Fruit fly (Drosophila melanogaster) whole organism, pupa: ENCODE results near the gene Acox3.

Experiments
- CG10348 ChIP-seq: fragments of 200-800 bp; sonication (Bioruptor generic); IDR thresholded peaks from 2 replicates; pipeline ENCODE4 v1.3.6; 2022; ENCODE audit warnings: missing biosample characterization, missing genetic modification characterization
- CG12605 ChIP-seq: fragments of 200-800 bp; sonication (Bioruptor generic); IDR thresholded peaks from 2 replicates; pipeline ENCODE4 v1.3.6; 2022; ENCODE audit warnings: missing biosample characterization, missing genetic modification characterization
- CG13204 ChIP-seq: fragments of 200-800 bp; sonication (Bioruptor generic); optimal IDR thresholded peaks from 2 replicates; lab custom pipeline; 2018; ENCODE audit warnings: missing biosample characterization, mild to moderate bottlenecking, missing genetic modification characterization, moderate library complexity
- CG14655 ChIP-seq: fragments of 200-800 bp; sonication (Bioruptor generic); optimal IDR thresholded peaks from 3 replicates; lab custom pipeline; 2017; ENCODE audit warnings: mild to moderate bottlenecking, missing biosample characterization, missing genetic modification reagents, missing genetic modification characterization
- CG15710 ChIP-seq: fragments of 200-800 bp; sonication (Bioruptor generic); optimal IDR thresholded peaks from 2 replicates; lab custom pipeline; 2018; ENCODE audit warnings: missing biosample characterization, mild to moderate bottlenecking, missing genetic modification characterization, moderate library complexity
- CG17806 ChIP-seq: fragments of 200-800 bp; sonication (Bioruptor generic); optimal IDR thresholded peaks from 2 replicates; lab custom pipeline; 2018; ENCODE audit warnings: missing biosample characterization, mild to moderate bottlenecking, missing genetic modification characterization, moderate library complexity
- CG32121 ChIP-seq: fragments of 200-800 bp; sonication (Bioruptor generic); IDR thresholded peaks from 2 replicates; pipeline ENCODE4 v1.3.6; 2022; ENCODE audit warnings: missing biosample characterization, missing genetic modification characterization
- CG34367 ChIP-seq: fragments of 200-800 bp; sonication (Bioruptor generic); optimal IDR thresholded peaks from 2 replicates; lab custom pipeline; 2018; ENCODE audit warnings: missing biosample characterization, mild to moderate bottlenecking, missing genetic modification characterization
- CG4496 ChIP-seq: fragments of 200-800 bp; sonication (Bioruptor generic); IDR thresholded peaks from 3 replicates; pipeline ENCODE4 v1.3.6; 2022; ENCODE audit warnings: missing biosample characterization, missing genetic modification characterization
- CG8159 ChIP-seq: fragments of 200-800 bp; sonication (Bioruptor generic); optimal IDR thresholded peaks from 3 replicates; lab custom pipeline; 2018; ENCODE audit warnings: missing biosample characterization, mild to moderate bottlenecking, missing genetic modification characterization, moderate library complexity
- CG8301 ChIP-seq: fragments of 200-800 bp; sonication (Bioruptor generic); optimal IDR thresholded peaks from 2 replicates; lab custom pipeline; 2018; ENCODE audit warnings: missing biosample characterization, mild to moderate bottlenecking, missing genetic modification characterization
- CG9948 ChIP-seq: fragments of 200-800 bp; sonication (Bioruptor generic); optimal IDR thresholded peaks from 2 replicates; lab custom pipeline; 2018; ENCODE audit warnings: missing biosample characterization, mild to moderate bottlenecking, missing genetic modification characterization, moderate library complexity
- D1 ChIP-seq: fragments of 200-800 bp; sonication (Bioruptor generic); optimal IDR thresholded peaks from 2 replicates; lab custom pipeline; 2018; ENCODE audit warnings: missing biosample characterization, mild to moderate bottlenecking, missing genetic modification characterization, moderate library complexity
- EcR ChIP-seq: fragments of 200-800 bp; sonication (Bioruptor generic); optimal IDR thresholded peaks from 3 replicates; lab custom pipeline; 2019; ENCODE audit warnings: missing biosample characterization, missing genetic modification characterization, mild to moderate bottlenecking, moderate library complexity, missing genetic modification reagents
- Ets98B ChIP-seq: fragments of 200-800 bp; sonication (Bioruptor generic); IDR thresholded peaks from 2 replicates; pipeline ENCODE4 v1.3.6; 2022; ENCODE audit warnings: missing biosample characterization, missing genetic modification characterization
- Pif1A ChIP-seq: fragments of 200-800 bp; sonication (Bioruptor generic); optimal IDR thresholded peaks from 3 replicates; lab custom pipeline; 2016; ENCODE audit warnings: missing biosample characterization, missing genetic modification characterization
- Pif1B ChIP-seq: fragments of 200-800 bp; sonication (Bioruptor generic); optimal IDR thresholded peaks from 3 replicates; lab custom pipeline; 2016; ENCODE audit warnings: missing biosample characterization, missing genetic modification characterization
- Snoo ChIP-seq: fragments of 200-800 bp; sonication (Bioruptor generic); optimal IDR thresholded peaks from 3 replicates; lab custom pipeline; 2017; ENCODE audit warnings: missing biosample characterization, mild to moderate bottlenecking, missing genetic modification characterization, inconsistent platforms
- fd96Ca ChIP-seq: fragments of 200-800 bp; sonication (Bioruptor generic); IDR thresholded peaks from 3 replicates; pipeline ENCODE4 v1.3.6; 2022; ENCODE audit warnings: missing biosample characterization, missing genetic modification characterization
- gl ChIP-seq: fragments of 200-800 bp; sonication (Bioruptor generic); optimal IDR thresholded peaks from 2 replicates; lab custom pipeline; 2018; ENCODE audit warnings: missing biosample characterization, mild to moderate bottlenecking, missing genetic modification characterization
- rn ChIP-seq: fragments of 200-800 bp; sonication (Bioruptor generic); IDR thresholded peaks from 2 replicates; pipeline ENCODE4 v1.3.6; 2022; ENCODE audit warnings: missing biosample characterization, missing genetic modification characterization

Acox3 gene

DNA sequence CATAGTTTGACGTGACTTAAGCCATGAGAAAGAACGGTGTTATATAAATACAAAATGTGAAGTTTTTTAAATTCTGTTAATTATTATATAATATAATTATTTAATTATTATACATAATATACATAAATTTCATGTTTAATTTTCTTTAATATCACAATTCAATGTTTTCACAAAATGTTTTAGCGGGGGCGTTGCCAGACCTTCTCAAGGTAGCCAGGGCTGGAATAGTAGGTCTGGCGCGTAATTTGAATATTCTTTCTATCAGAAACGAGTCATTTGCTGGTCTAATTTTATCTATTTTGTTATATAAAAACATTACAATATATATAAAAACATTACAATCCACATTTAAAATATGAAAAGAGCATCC, at the start of gene Acox3:
Gene Acox3 (minus strand): TSS at position 70 of the 370 bp plus-strand sequence.
- TF ChIP-seq gl (tag; lab: Kevin White, UChicago) (no peak), fd96Ca (GFP tag; lab: Robert Waterston, UW) (no peak), CG17806 (no peak), CG10348 (no peak), D1 (tag; lab: Kevin White, UChicago) (peak; percentile 38), Pif1A (GFP tag; lab: Kevin White, UChicago) (no peak)

DNA sequence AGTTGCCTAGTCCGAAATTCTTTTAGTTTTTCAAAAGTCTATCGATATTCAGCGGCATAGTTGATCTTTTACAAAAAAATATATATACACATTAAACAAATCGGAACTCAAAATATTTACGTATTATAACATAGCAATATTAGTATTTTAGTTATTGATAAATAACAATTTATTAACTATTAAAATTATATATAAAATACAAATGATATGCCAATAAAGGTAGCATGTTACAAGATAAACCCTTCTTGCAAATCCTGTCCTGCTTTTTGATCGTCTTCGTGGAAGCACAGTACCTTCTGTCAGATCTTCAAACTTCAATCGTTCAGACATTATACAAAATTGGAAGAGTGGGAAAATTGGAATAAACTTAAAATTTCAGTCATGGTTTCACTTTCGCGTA, 48.5 kb upstream of the Acox3 start, which contains the start of gene CG9550:
Gene CG9550 (plus strand): TSS at position 301 of the 400 bp plus-strand sequence.
- TF ChIP-seq Pif1A (GFP tag; lab: Kevin White, UChicago): no peak
- no peak for TF ChIP-seq Pif1B (GFP tag; lab: Kevin White, UChicago)
- no peak for TF ChIP-seq CG8301
- TF ChIP-seq gl (tag; lab: Kevin White, UChicago): no peak
- no peak for TF ChIP-seq CG17806
- TF ChIP-seq CG10348: no peak
- no peak for TF ChIP-seq fd96Ca (GFP tag; lab: Robert Waterston, UW)

DNA sequence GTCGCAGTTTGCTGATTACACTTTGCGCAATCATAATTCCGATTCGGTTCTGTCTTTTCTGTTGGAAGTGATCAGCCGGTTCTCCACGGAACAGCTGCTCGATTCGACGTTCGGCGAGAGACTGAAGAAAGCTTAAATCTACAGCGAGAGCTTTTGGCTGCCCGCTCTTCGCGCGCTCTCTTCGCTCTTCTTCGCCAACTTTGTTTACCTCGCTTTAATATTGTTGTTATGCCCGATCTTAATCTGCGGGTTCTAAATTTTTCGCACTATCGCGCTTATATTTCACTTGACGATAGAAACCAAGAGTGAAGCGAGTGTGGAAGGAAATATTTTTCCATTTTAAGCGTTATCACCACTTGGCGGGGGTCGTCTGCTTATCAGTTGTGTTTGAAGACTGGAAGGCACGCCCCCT, 46.2 kb upstream of the Acox3 start, which contains the start of gene CG9547:
Gene CG9547 (minus strand): TSS at position 128 of the 412 bp plus-strand sequence.
- TF ChIP-seq rn (GFP tag; lab: Robert Waterston, UW) (no peak), CG4496 (GFP tag; lab: Robert Waterston, UW) (0 out of 3 replicates have a peak, but pooled peaks have one; percentile 24), EcR (GFP tag; lab: Kevin White, UChicago) (peak; percentile 4), CG34367 (tag; lab: Kevin White, UChicago) (no peak), CG32121 (GFP tag; lab: Robert Waterston, UW) (no peak; the same call in 1 of the 2 replicates), Snoo (tag; lab: Kevin White, UChicago) (peak; percentile 30), Ets98B (peak; percentile 65; the same call in 1 of the 2 replicates), CG13204 (GFP tag; lab: Kevin White, UChicago) (no peak), CG8301 (no peak), Pif1A (GFP tag; lab: Kevin White, UChicago) (no peak), fd96Ca (GFP tag; lab: Robert Waterston, UW) (no peak), CG10348 (no peak), CG17806 (no peak), CG12605 (peak; percentile 50)

DNA sequence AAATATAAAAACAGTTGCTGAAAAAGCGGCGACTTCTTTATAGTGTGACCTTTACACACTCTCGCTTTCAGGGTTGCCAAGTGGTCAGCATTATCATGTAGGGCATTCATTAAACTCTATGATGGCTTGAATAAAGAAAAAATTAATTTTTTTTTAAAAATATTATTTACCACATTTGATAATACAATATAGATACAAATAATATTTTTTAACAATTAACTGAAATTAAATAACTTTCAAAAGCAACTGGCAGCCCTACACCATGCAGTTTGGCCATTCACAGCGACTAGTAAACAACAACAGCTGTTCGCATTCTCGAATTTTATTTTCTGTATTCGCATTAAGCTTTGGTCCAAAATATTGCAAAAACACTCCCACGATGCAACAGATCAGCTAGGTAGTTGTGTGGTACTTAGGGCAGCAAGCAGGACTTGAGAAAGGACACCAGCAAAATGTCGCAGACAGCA, 42.6 kb upstream of the Acox3 start, which contains the start of the genes Phf5a and CG31638:
Gene Phf5a (minus strand): TSS at position 61 of the 467 bp plus-strand sequence.
Gene CG31638 (plus strand): TSS at position 279 of the 467 bp plus-strand sequence.
- TF ChIP-seq CG8301: peak; percentile 85
- TF ChIP-seq CG34367 (tag; lab: Kevin White, UChicago): peak; percentile 71
- TF ChIP-seq fd96Ca (GFP tag; lab: Robert Waterston, UW): peak; percentile 93
- no peak for TF ChIP-seq CG10348
- no peak for TF ChIP-seq CG13204 (GFP tag; lab: Kevin White, UChicago)
- TF ChIP-seq CG8159 (tag; lab: Kevin White, UChicago): peak; percentile 92
- TF ChIP-seq D1 (tag; lab: Kevin White, UChicago): no peak
- TF ChIP-seq Ets98B: peak; percentile 95
- peak; percentile 16 for TF ChIP-seq EcR (GFP tag; lab: Kevin White, UChicago)
- TF ChIP-seq Pif1A (GFP tag; lab: Kevin White, UChicago): no peak
- no peak for TF ChIP-seq CG14655
- TF ChIP-seq CG15710: peak; percentile 94
- TF ChIP-seq gl (tag; lab: Kevin White, UChicago): peak; percentile 73
- TF ChIP-seq CG4496 (GFP tag; lab: Robert Waterston, UW): peak; percentile 94
- peak; percentile 96 for TF ChIP-seq CG32121 (GFP tag; lab: Robert Waterston, UW)
- TF ChIP-seq Snoo (tag; lab: Kevin White, UChicago): peak; percentile 84
- no peak for TF ChIP-seq Pif1B (GFP tag; lab: Kevin White, UChicago)
- TF ChIP-seq CG9948: peak; percentile 93
- TF ChIP-seq CG12605: no peak
- peak; percentile 95 for TF ChIP-seq CG17806
- peak; percentile 94 for TF ChIP-seq rn (GFP tag; lab: Robert Waterston, UW)

DNA sequence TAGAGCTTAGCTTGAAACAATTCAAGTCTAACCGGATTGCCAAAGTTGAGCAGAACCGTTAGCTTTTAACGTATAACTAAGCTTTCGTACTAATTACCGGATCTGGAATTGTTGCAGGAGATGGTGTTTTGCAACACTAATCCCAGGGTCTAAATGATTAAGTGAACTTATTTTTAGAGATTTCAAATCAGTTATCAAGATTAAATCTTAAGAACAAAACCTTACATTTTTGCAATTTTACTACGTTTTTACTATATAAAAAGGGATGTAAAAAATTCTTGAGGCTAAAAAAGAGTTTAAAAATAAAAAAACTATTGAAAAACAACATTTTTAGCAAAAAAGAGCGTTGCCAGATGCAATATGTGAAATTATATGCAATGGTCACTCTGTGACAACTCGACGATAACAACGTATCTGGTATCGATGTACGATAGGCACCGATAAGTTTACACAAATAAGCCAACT, 40.5 kb upstream of the Acox3 start, which contains the start of the genes KFase and epsilonCOP:
Gene KFase (minus strand): TSS at position 81 of the 465 bp plus-strand sequence.
Gene epsilonCOP (plus strand): TSS at position 415 of the 465 bp plus-strand sequence.
- TF ChIP-seq Ets98B (peak; percentile 52), Pif1A (GFP tag; lab: Kevin White, UChicago) (no peak)

DNA sequence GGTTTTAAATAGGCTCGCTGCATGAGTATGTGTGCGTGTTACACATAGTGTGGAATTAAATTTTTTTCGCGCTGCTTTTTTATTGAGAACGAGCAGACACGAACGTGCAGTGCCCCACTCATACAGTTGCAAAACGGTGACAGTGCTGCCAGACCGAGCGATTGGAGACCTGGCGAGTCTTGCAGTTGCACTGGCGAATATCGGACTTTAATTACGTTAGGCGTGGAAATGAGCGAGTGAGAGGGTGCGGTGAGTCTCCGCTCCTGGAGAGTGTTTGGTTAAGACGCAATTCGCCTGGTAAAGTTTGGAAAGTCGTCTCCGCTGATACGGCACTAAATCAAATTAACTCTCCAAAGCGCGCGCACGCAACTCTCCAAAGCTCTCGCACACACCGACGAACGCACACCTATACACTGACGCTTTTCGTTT, 33.1 kb upstream of the Acox3 start:
- TF ChIP-seq CG32121 (GFP tag; lab: Robert Waterston, UW): 0 out of 2 replicates have a peak, but pooled peaks have one; percentile 29
- no peak for TF ChIP-seq CG17806
- TF ChIP-seq gl (tag; lab: Kevin White, UChicago): no peak
- TF ChIP-seq CG4496 (GFP tag; lab: Robert Waterston, UW): 0 out of 3 replicates have a peak, but pooled peaks have one; percentile 9
- peak; percentile 35 for TF ChIP-seq Ets98B
- 0 out of 3 replicates have a peak, but pooled peaks have one; percentile 17 for TF ChIP-seq fd96Ca (GFP tag; lab: Robert Waterston, UW)
- TF ChIP-seq CG10348: no peak
